Fruit fly (Drosophila melanogaster) Kc167 (cell line): Measurements from ENCODE around the gene CG13385.

Source experiments
- Myc ChIP-seq: fragments of >200 bp; optimal IDR thresholded peaks from 2 replicates; lab custom pipeline; 2017; ENCODE audit warnings: missing external identifiers
- h ChIP-seq: fragments of >200 bp; optimal IDR thresholded peaks from 3 replicates; lab custom pipeline; 2018; ENCODE audit warnings: missing external identifiers
- insv ChIP-seq: fragments of >200 bp; optimal IDR thresholded peaks from 3 replicates; lab custom pipeline; 2018; ENCODE audit warnings: missing external identifiers
- psq ChIP-seq: fragments of >200 bp; optimal IDR thresholded peaks from 2 replicates; lab custom pipeline; 2017; ENCODE audit warnings: missing external identifiers
- ttk ChIP-seq: sonication (Bioruptor generic); optimal IDR thresholded peaks from 2 replicates; lab custom pipeline; 2017; ENCODE audit warnings: missing external identifiers

- TF ChIP-seq h (lab: Kevin White, UChicago), result no peak
- TF ChIP-seq psq, result no peak
- TF ChIP-seq ttk (lab: Kevin White, UChicago), result no peak
- no peak for TF ChIP-seq insv (lab: Kevin White, UChicago)
- TF ChIP-seq Myc, result no peak
Measured at dm6 chr2L:8350560-8351171, 45.8 kb upstream of the CG13385 start.
